Worm (Caenorhabditis elegans): ENCODE data around the gene unc-8.

The unc-8 gene

ce11 chrIV:7222088-7222487 lies 25.1 kb downstream of the unc-8 start:
- TF ChIP-seq attf-3 (GFP tag; conservative IDR thresholded peaks at IDR 0.05), result no peak
- TF ChIP-seq gei-17 (GFP tag; optimal IDR thresholded peaks at IDR 0.05), result no peak
- no peak for TF ChIP-seq lin-35 (GFP tag; optimal IDR thresholded peaks at IDR 0.05)
- TF ChIP-seq Y53F4B.3 (GFP tag; IDR thresholded peaks at IDR 0.05), result no peak
- no peak for TF ChIP-seq ztf-22 (GFP tag; optimal IDR thresholded peaks at IDR 0.05)
- TF ChIP-seq let-607 (tag; optimal IDR thresholded peaks at IDR 0.05), result no peak
- no peak for TF ChIP-seq dpff-1 (tag; optimal IDR thresholded peaks at IDR 0.05)

- TF ChIP-seq unc-130 (GFP tag; optimal IDR thresholded peaks at IDR 0.05), result no peak
Measured at ce11 chrIV:7227072-7227471, 30.1 kb downstream of the unc-8 start, which contains the start of gene R13A1.10. R13A1.10 (minus strand) TSS chrIV:7227172.

- TF ChIP-seq F49E8.2 (tag; optimal IDR thresholded peaks at IDR 0.05; ENCODE audit: insufficient read depth) (no peak), Y95B8A.8 (GFP tag; IDR thresholded peaks at IDR 0.05) (no peak), ceh-91 (GFP tag; IDR thresholded peaks at IDR 0.05) (no peak), K11D2.4 (GFP tag; IDR thresholded peaks at IDR 0.05) (no peak), hmg-1.2 (GFP tag; IDR thresholded peaks at IDR 0.05) (no peak), ama-1 (optimal IDR thresholded peaks at IDR 0.05) (no peak), ama-1 (GFP tag; optimal IDR thresholded peaks at IDR 0.05) (no peak), sptf-2 (GFP tag; optimal IDR thresholded peaks at IDR 0.05) (no peak), F33H1.4 (GFP tag; IDR thresholded peaks at IDR 0.05) (no peak), B0035.1 (tag; optimal IDR thresholded peaks at IDR 0.05) (no peak), nfyb-1 (GFP tag; IDR thresholded peaks at IDR 0.05) (no peak), hsf-1 (GFP tag; IDR thresholded peaks at IDR 0.05) (no peak), T07F8.4 (tag; optimal IDR thresholded peaks at IDR 0.05) (no peak)
Measured at ce11 chrIV:7228208-7228607, 31.3 kb downstream of the unc-8 start, which contains the start of gene D2024.5. D2024.5 (minus strand) TSS chrIV:7228308.

DNA sequence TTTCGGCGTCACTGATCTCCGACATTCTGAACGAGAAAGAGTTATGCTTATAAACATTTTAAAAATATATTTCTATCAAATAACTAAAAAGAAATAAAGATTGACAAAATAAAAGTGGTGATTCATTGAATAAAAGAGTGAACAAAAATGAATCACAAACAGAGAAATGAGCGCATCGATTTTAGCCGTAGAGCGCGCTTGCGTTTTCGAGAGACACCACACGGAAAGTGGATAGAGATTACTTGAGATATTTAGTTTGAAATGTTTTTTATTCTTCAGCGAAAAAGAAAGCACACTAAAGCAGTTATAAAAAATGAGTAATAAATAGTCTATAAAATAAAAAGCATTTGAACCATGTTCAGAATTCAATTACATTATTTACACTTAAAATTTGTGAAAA lies 33.2 kb downstream of the unc-8 start, which contains the start of gene cap-1:
TSS of gene cap-1 (minus strand) at position 26 of the 400 bp plus-strand sequence.
- TF ChIP-seq mcd-1 (GFP tag; IDR thresholded peaks at IDR 0.05), result peak; percentile 88
- TF ChIP-seq lin-26 (GFP tag; IDR thresholded peaks at IDR 0.05), result no peak
- no peak for TF ChIP-seq rec-8 (tag; optimal IDR thresholded peaks at IDR 0.05)
- TF ChIP-seq pha-4 (tag; optimal IDR thresholded peaks at IDR 0.05), result no peak
- no peak for TF ChIP-seq hrde-1 (tag; optimal IDR thresholded peaks at IDR 0.05; ENCODE audit: borderline replicate concordance)
- no peak for TF ChIP-seq nhr-179 (tag; optimal IDR thresholded peaks at IDR 0.05)
- no peak for TF ChIP-seq ceh-79 (tag; optimal IDR thresholded peaks at IDR 0.05)
- TF ChIP-seq ztf-28 (GFP tag; IDR thresholded peaks at IDR 0.05), result no peak
- no peak for TF ChIP-seq madf-8 (GFP tag; conservative IDR thresholded peaks at IDR 0.05)
- no peak for TF ChIP-seq let-526 (GFP tag; IDR thresholded peaks at IDR 0.05)
- TF ChIP-seq ztf-3 (GFP tag; optimal IDR thresholded peaks at IDR 0.05), result no peak
- TF ChIP-seq attf-3 (GFP tag; conservative IDR thresholded peaks at IDR 0.05), result peak; percentile 38; the same call in 1 of the 2 replicates
- no peak for TF ChIP-seq unc-62 (GFP tag; optimal IDR thresholded peaks at IDR 0.05)
- TF ChIP-seq snpc-1.1 (tag; optimal IDR thresholded peaks at IDR 0.05; ENCODE audit: insufficient read depth), result no peak
- TF ChIP-seq ceh-27 (GFP tag; optimal IDR thresholded peaks at IDR 0.05), result peak; percentile 41
- TF ChIP-seq let-607 (tag; optimal IDR thresholded peaks at IDR 0.05), result no peak
- TF ChIP-seq ceh-40 (GFP tag; IDR thresholded peaks at IDR 0.05), result no peak
- TF ChIP-seq athp-1 (tag; optimal IDR thresholded peaks at IDR 0.05), result no peak
- TF ChIP-seq lin-40 (tag; optimal IDR thresholded peaks at IDR 0.05), result peak; percentile 3
- TF ChIP-seq sdz-38 (tag; optimal IDR thresholded peaks at IDR 0.05), result no peak
- peak; percentile 36 for TF ChIP-seq lin-54 (GFP tag; optimal IDR thresholded peaks at IDR 0.05)
- no peak for TF ChIP-seq cebp-1 (GFP tag; IDR thresholded peaks at IDR 0.05)
- TF ChIP-seq cebp-1 (tag; optimal IDR thresholded peaks at IDR 0.05), result peak; percentile 22
- TF ChIP-seq egrh-3 (GFP tag; IDR thresholded peaks at IDR 0.05), result no peak
- TF ChIP-seq hmg-20 (GFP tag; IDR thresholded peaks at IDR 0.05), result no peak
- TF ChIP-seq efl-1 (GFP tag; optimal IDR thresholded peaks at IDR 0.05), result peak; percentile 11
- no peak for TF ChIP-seq hmg-1.2 (GFP tag; IDR thresholded peaks at IDR 0.05)
